Worm (Caenorhabditis elegans) whole organism, L3 larva: ENCODE results near the gene B0035.15.

Experiments used
- ceh-16 ChIP-seq: sonication (generic microtip); optimal IDR thresholded peaks from 2 replicates; lab custom pipeline; 2017; ENCODE audit warnings: missing biosample characterization, missing genetic modification characterization
- nhr-67 ChIP-seq: fragments of 150-350 bp; optimal IDR thresholded peaks from 2 replicates; lab custom pipeline; 2014; ENCODE audit warnings: missing biosample characterization, missing genetic modification characterization
- tbx-2 ChIP-seq: sonication (generic microtip); optimal IDR thresholded peaks from 2 replicates; lab custom pipeline; 2016; ENCODE audit warnings: mild to moderate bottlenecking, missing genetic modification characterization, missing compliant biosample characterization
- ztf-4 ChIP-seq: fragments of 150-350 bp; optimal IDR thresholded peaks from 2 replicates; lab custom pipeline; 2014; ENCODE audit warnings: missing biosample characterization, missing genetic modification characterization

- TF ChIP-seq ztf-4 (tag; lab: Kevin White, UChicago) (no peak), ceh-16 (tag; lab: Kevin White, UChicago) (no peak), nhr-67 (tag; lab: Kevin White, UChicago) (no peak), tbx-2 (tag; lab: Kevin White, UChicago) (no peak)
These were observed 12.8 kb downstream of the B0035.15 start for ce11 chrIV:11285239-11285638.
